Fruit fly (Drosophila melanogaster): Measurements from ENCODE around the gene CG5194.

Gene CG5194

dm6 chr3L:8978678-8979413 lies 30.8 kb downstream of the CG5194 start (continued):
- TF ChIP-seq chm (GFP tag; IDR thresholded peaks at IDR 0.05) (0 out of 2 replicates have a peak, but pooled peaks have one; percentile 54), CG1024 (GFP tag; IDR thresholded peaks at IDR 0.05) (no peak), her (GFP tag; optimal IDR thresholded peaks at IDR 0.05) (no peak), chinmo (GFP tag; IDR thresholded peaks at IDR 0.05; ENCODE audit: partially characterized antibody) (peak; percentile 99), CG4404 (GFP tag; IDR thresholded peaks at IDR 0.05) (0 out of 2 replicates have a peak, but pooled peaks have one; percentile 16), gem (tag; optimal IDR thresholded peaks at IDR 0.05) (peak; percentile 46), HLH4C (GFP tag; IDR thresholded peaks at IDR 0.05; ENCODE audit: partially characterized antibody) (no peak), CG17385 (GFP tag; optimal IDR thresholded peaks at IDR 0.05) (no peak), NfI (GFP tag; optimal IDR thresholded peaks at IDR 0.05) (no peak), CG16779 (GFP tag; IDR thresholded peaks at IDR 0.05) (no peak), HmgZ (tag; optimal IDR thresholded peaks at IDR 0.05) (no peak), Spps (tag; optimal IDR thresholded peaks at IDR 0.05) (no peak), CoRest (tag; optimal IDR thresholded peaks at IDR 0.05) (no peak), Chrac-16 (GFP tag; optimal IDR thresholded peaks at IDR 0.05) (no peak), CG10267 (tag; optimal IDR thresholded peaks at IDR 0.05) (peak; percentile 9), CG2120 (GFP tag; optimal IDR thresholded peaks at IDR 0.05) (no peak), ems (GFP tag; optimal IDR thresholded peaks at IDR 0.05) (no peak), CG30431 (GFP tag; optimal IDR thresholded peaks at IDR 0.05) (no peak), run (tag; optimal IDR thresholded peaks at IDR 0.05) (no peak), slbo (GFP tag; IDR thresholded peaks at IDR 0.05) (no peak), nerfin-1 (tag; optimal IDR thresholded peaks at IDR 0.05) (no peak), seq (GFP tag; IDR thresholded peaks at IDR 0.05) (no peak), ab (GFP tag; optimal IDR thresholded peaks at IDR 0.05) (no peak), CG4707 (GFP tag; optimal IDR thresholded peaks at IDR 0.05) (no peak), Dip2 (GFP tag; IDR thresholded peaks at IDR 0.05) (no peak), CG18599 (GFP tag; optimal IDR thresholded peaks at IDR 0.05) (no peak), Mes4 (GFP tag; optimal IDR thresholded peaks at IDR 0.05) (peak; percentile 2), Dref (GFP tag; IDR thresholded peaks at IDR 0.05) (no peak), CG17361 (GFP tag; IDR thresholded peaks at IDR 0.05) (no peak; the same call in 2 of the 3 replicates), ewg (GFP tag; optimal IDR thresholded peaks at IDR 0.05) (peak; percentile 11), slp2 (GFP tag; optimal IDR thresholded peaks at IDR 0.05) (no peak), Fer3 (tag; optimal IDR thresholded peaks at IDR 0.05) (no peak), Scr (GFP tag; IDR thresholded peaks at IDR 0.05; ENCODE audit: partially characterized antibody) (no peak; the same call in 1 of the 2 replicates), CG2889 (GFP tag; IDR thresholded peaks at IDR 0.05) (no peak), eyg (GFP tag; optimal IDR thresholded peaks at IDR 0.05) (no peak), CG10321 (GFP tag; IDR thresholded peaks at IDR 0.05) (no peak), Bteb2 (GFP tag; optimal IDR thresholded peaks at IDR 0.05) (no peak), Nf-YC (tag; optimal IDR thresholded peaks at IDR 0.05) (peak; percentile 8), CG17186 (GFP tag; optimal IDR thresholded peaks at IDR 0.05) (no peak), wor (GFP tag; IDR thresholded peaks at IDR 0.05) (no peak), Adf1 (GFP tag; IDR thresholded peaks at IDR 0.05) (peak; percentile 11; the same call in 1 of the 2 replicates), CG17829 (tag; optimal IDR thresholded peaks at IDR 0.05) (no peak), CG14014 (GFP tag; IDR thresholded peaks at IDR 0.05) (no peak), CG10462 (GFP tag; optimal IDR thresholded peaks at IDR 0.05) (no peak), CG14860 (GFP tag; IDR thresholded peaks at IDR 0.05; ENCODE audit: partially characterized antibody) (0 out of 3 replicates have a peak, but pooled peaks have one; percentile 36), CG8765 (GFP tag; IDR thresholded peaks at IDR 0.05) (no peak), jumu (GFP tag; optimal IDR thresholded peaks at IDR 0.05) (no peak), corto (GFP tag; optimal IDR thresholded peaks at IDR 0.05) (no peak), CG11504 (tag; optimal IDR thresholded peaks at IDR 0.05) (no peak), CG31388 (GFP tag; optimal IDR thresholded peaks at IDR 0.05) (no peak)

Measured in whole organism, embryonic.